Worm (Caenorhabditis elegans): ENCODE data around the gene spp-8.

Gene spp-8

DNA sequence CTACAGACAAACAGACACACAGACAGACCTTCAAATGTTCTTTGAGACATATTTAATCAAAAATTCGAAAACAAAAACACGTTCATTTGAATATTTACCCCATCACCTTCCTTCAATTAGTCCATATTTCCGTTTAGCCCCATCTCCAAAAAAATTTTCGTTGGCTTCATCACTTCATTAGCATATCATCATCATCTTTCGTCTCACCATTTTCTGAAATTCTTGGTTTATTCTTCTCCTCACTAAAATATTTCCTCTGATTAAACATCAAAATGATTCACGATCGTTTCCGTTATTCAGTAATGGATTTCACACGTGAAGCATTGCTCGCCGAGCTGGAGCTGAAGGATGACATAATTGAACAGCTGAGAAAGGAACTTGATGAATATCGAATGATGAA, 39.1 kb downstream of the spp-8 start, which contains the start of gene pkg-2:
pkg-2 (plus strand) TSS at position 301 of the 400 bp plus-strand sequence.
- TF ChIP-seq F13H6.1 (tag; optimal IDR thresholded peaks at IDR 0.05): no peak
- TF ChIP-seq blmp-1 (tag; optimal IDR thresholded peaks at IDR 0.05; ENCODE audit: insufficient read depth): no peak
- TF ChIP-seq zag-1 (tag; optimal IDR thresholded peaks at IDR 0.05): no peak
- TF ChIP-seq skn-1 (tag; optimal IDR thresholded peaks at IDR 0.05): no peak
- TF ChIP-seq mab-5 (tag; optimal IDR thresholded peaks at IDR 0.05): no peak
- no peak for TF ChIP-seq crh-2 (tag; optimal IDR thresholded peaks at IDR 0.05)
- no peak for TF ChIP-seq nhr-237 (tag; optimal IDR thresholded peaks at IDR 0.05)
- TF ChIP-seq egl-27 (tag; optimal IDR thresholded peaks at IDR 0.05): no peak
- no peak for TF ChIP-seq unc-62 (GFP tag; optimal IDR thresholded peaks at IDR 0.05)
- no peak for TF ChIP-seq sma-9 (GFP tag; optimal IDR thresholded peaks at IDR 0.05)
- no peak for TF ChIP-seq sma-9 (tag; optimal IDR thresholded peaks at IDR 0.05)
- no peak for TF ChIP-seq nhr-21 (tag; optimal IDR thresholded peaks at IDR 0.05)

DNA sequence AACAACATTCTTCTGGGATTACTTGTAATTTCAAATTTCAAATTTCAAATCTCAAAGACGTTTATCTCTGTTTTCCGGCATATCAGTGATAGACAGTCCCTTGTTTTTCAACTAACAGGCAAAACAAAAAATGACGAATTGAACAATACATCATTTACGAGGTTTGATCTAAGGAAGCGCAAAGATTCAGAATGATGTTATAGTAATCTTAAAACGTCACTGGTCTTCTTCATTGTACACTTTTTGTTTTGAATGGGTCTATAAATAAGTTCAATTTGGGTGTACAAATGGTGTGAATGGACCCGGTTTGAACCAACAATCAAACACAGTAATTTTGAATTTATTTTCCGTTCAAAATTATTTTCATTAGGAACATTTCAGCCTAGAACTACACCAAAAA, 42.5 kb downstream of the spp-8 start:
- TF ChIP-seq nhr-25 (tag; optimal IDR thresholded peaks at IDR 0.05) (no peak), aly-2 (tag; optimal IDR thresholded peaks at IDR 0.05) (no peak), nhr-237 (tag; optimal IDR thresholded peaks at IDR 0.05) (no peak), elt-3 (tag; optimal IDR thresholded peaks at IDR 0.05) (no peak), unc-55 (GFP tag; optimal IDR thresholded peaks at IDR 0.05) (no peak), mab-5 (tag; optimal IDR thresholded peaks at IDR 0.05) (no peak), lin-13 (GFP tag; optimal IDR thresholded peaks at IDR 0.05) (no peak)

DNA sequence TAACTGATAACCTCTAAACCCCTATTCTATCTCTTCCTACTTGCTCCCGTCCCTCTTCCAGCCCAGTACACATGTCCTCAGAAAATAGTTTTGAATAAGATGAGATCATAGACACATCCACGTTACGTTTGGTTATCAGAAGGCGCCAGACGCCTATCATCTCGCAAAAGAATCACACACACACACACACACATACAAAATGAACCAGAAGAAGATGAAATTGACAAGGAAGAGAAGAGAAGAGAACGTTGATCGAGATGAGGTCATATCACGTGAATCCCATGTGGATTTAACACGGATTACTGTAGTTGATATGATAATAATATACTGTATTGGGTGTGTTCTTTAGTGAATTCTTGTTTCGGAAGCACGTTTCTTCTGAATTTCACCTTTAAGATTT, 44.6 kb downstream of the spp-8 start:
- peak; percentile 65 for TF ChIP-seq ztf-4 (tag; optimal IDR thresholded peaks at IDR 0.05)
- TF ChIP-seq nhr-12 (tag; optimal IDR thresholded peaks at IDR 0.05): no peak
- no peak for TF ChIP-seq nhr-10 (tag; optimal IDR thresholded peaks at IDR 0.05)
- TF ChIP-seq F13H6.1 (tag; optimal IDR thresholded peaks at IDR 0.05): peak; percentile 92
- TF ChIP-seq nhr-6 (tag; optimal IDR thresholded peaks at IDR 0.05): peak; percentile 79
- no peak for TF ChIP-seq ceh-82 (tag; optimal IDR thresholded peaks at IDR 0.05)
- no peak for TF ChIP-seq dmd-4 (tag; optimal IDR thresholded peaks at IDR 0.05)
- no peak for TF ChIP-seq zag-1 (tag; optimal IDR thresholded peaks at IDR 0.05)
- peak; percentile 43 for TF ChIP-seq blmp-1 (tag; optimal IDR thresholded peaks at IDR 0.05; ENCODE audit: insufficient read depth)
- peak; percentile 23 for TF ChIP-seq unc-62 (GFP tag; optimal IDR thresholded peaks at IDR 0.05)
- peak; percentile 62 for TF ChIP-seq Y55F3AM.14 (GFP tag; optimal IDR thresholded peaks at IDR 0.05)
- no peak for TF ChIP-seq unc-39 (tag; optimal IDR thresholded peaks at IDR 0.05)
- peak; percentile 68 for TF ChIP-seq fos-1 (tag; optimal IDR thresholded peaks at IDR 0.05)
- TF ChIP-seq nhr-129 (tag; optimal IDR thresholded peaks at IDR 0.05): peak; percentile 88
- TF ChIP-seq sma-9 (GFP tag; optimal IDR thresholded peaks at IDR 0.05): peak; percentile 97
- TF ChIP-seq sma-9 (tag; optimal IDR thresholded peaks at IDR 0.05): peak; percentile 77
- no peak for TF ChIP-seq lin-39 (tag; optimal IDR thresholded peaks at IDR 0.05)
- TF ChIP-seq C34F6.9 (tag; optimal IDR thresholded peaks at IDR 0.05): peak; percentile 11
- no peak for TF ChIP-seq mab-5 (tag; optimal IDR thresholded peaks at IDR 0.05)
- peak; percentile 18 for TF ChIP-seq sem-4 (tag; optimal IDR thresholded peaks at IDR 0.05)
- peak; percentile 88 for TF ChIP-seq sma-3 (GFP tag; optimal IDR thresholded peaks at IDR 0.05)
- no peak for TF ChIP-seq elt-1 (tag; optimal IDR thresholded peaks at IDR 0.05)
- peak in 1 of 2 experiments; percentile 44 for TF ChIP-seq mdl-1 (tag; optimal IDR thresholded peaks at IDR 0.05)
- TF ChIP-seq nhr-21 (tag; optimal IDR thresholded peaks at IDR 0.05): peak; percentile 87
- peak; percentile 63 for TF ChIP-seq crh-2 (tag; optimal IDR thresholded peaks at IDR 0.05)
- TF ChIP-seq lsy-2 (tag; optimal IDR thresholded peaks at IDR 0.05): peak in 1 of 2 experiments; percentile 86
- peak; percentile 62 for TF ChIP-seq egl-27 (tag; optimal IDR thresholded peaks at IDR 0.05)

DNA sequence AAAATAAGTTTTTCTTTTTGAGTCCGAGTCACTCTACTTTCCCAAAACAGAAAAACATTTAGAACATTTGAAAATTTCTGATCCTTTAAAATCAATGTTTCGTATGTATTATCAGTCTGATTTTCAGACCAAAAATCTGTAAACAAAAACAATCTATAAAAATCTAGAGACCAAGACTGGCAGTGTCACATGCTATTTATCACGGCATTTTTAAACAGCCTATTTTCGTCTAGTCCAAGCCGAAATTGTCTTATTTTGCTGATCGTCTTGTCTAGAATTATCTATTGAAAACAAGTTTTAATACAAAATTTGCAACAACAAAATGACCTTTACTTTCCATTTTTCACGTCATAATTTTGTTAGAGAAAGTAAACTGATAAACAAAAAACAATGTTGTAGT, 45.1 kb downstream of the spp-8 start:
- TF ChIP-seq crh-2 (tag; optimal IDR thresholded peaks at IDR 0.05) (peak; percentile 7), blmp-1 (tag; optimal IDR thresholded peaks at IDR 0.05; ENCODE audit: insufficient read depth) (no peak), mdl-1 (tag; optimal IDR thresholded peaks at IDR 0.05) (no peak), ztf-11 (tag; optimal IDR thresholded peaks at IDR 0.05) (no peak), nhr-25 (tag; optimal IDR thresholded peaks at IDR 0.05) (peak; percentile 11)

DNA sequence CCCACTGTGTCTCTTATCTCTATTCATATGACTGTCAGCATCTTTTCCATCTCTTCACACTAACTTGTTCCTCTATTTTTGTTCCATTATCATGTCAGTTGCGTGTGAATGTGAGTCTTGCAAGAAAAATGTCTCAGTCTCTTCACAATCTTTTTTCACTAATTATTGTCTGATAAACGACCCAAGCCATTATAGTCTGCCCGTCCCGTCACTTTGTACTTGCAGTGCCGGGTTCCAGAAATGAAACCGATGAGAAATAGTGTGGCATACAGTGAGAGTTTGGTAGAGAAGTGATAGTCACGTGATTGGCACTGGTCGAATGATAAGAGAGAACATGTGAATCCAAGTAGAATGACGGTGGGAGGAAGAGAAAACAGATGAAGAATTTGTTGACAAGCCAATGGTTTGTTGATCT, 46.1 kb downstream of the spp-8 start:
- TF ChIP-seq nhr-6 (tag; optimal IDR thresholded peaks at IDR 0.05) (peak; percentile 85), gmeb-1 (tag; optimal IDR thresholded peaks at IDR 0.05) (peak; percentile 78), alr-1 (tag; optimal IDR thresholded peaks at IDR 0.05) (no peak), Y55F3AM.14 (GFP tag; optimal IDR thresholded peaks at IDR 0.05) (peak; percentile 78), nhr-10 (tag; optimal IDR thresholded peaks at IDR 0.05) (peak; percentile 49), lsy-2 (tag; optimal IDR thresholded peaks at IDR 0.05) (peak in 1 of 2 experiments; percentile 89), unc-62 (GFP tag; optimal IDR thresholded peaks at IDR 0.05) (peak; percentile 63), nhr-25 (tag; optimal IDR thresholded peaks at IDR 0.05) (peak; percentile 90), lin-11 (tag; optimal IDR thresholded peaks at IDR 0.05) (no peak), sem-4 (tag; optimal IDR thresholded peaks at IDR 0.05) (peak; percentile 84), sma-3 (GFP tag; optimal IDR thresholded peaks at IDR 0.05) (peak; percentile 99), F13H6.1 (tag; optimal IDR thresholded peaks at IDR 0.05) (peak; percentile 99), fos-1 (tag; optimal IDR thresholded peaks at IDR 0.05) (peak; percentile 99), nhr-77 (tag; optimal IDR thresholded peaks at IDR 0.05) (peak; percentile 46), nhr-12 (tag; optimal IDR thresholded peaks at IDR 0.05) (no peak), mab-5 (tag; optimal IDR thresholded peaks at IDR 0.05) (peak; percentile 83), egl-27 (tag; optimal IDR thresholded peaks at IDR 0.05) (peak; percentile 95), dmd-4 (tag; optimal IDR thresholded peaks at IDR 0.05) (no peak), snpc-4 (tag; optimal IDR thresholded peaks at IDR 0.05) (no peak), nhr-11 (tag; optimal IDR thresholded peaks at IDR 0.05) (peak; percentile 34), peb-1 (tag; optimal IDR thresholded peaks at IDR 0.05) (no peak), nhr-129 (tag; optimal IDR thresholded peaks at IDR 0.05) (peak; percentile 80), ceh-82 (tag; optimal IDR thresholded peaks at IDR 0.05) (no peak), nhr-21 (tag; optimal IDR thresholded peaks at IDR 0.05) (peak; percentile 98), mdl-1 (tag; optimal IDR thresholded peaks at IDR 0.05) (peak; percentile 94 to 96), lin-13 (GFP tag; optimal IDR thresholded peaks at IDR 0.05) (peak; percentile 43), C34F6.9 (tag; optimal IDR thresholded peaks at IDR 0.05) (peak; percentile 80)

Data from whole organism, L2 larva.